Worm (Caenorhabditis elegans) whole organism, L1 larva: ENCODE results near the gene cysl-4.
A peak's percentile ranks its signal among the peaks of the same experiment; 100 is the strongest.

ENCODE experiments used
- C16A3.4 ChIP-seq: fragments of 150-350 bp; optimal IDR thresholded peaks from 2 replicates; lab custom pipeline; 2014; ENCODE audit warnings: missing biosample characterization, missing genetic modification characterization
- aha-1 ChIP-seq: fragments of 150-350 bp; optimal IDR thresholded peaks from 2 replicates; lab custom pipeline; 2014; ENCODE audit warnings: missing biosample characterization, missing genetic modification characterization
- aly-2 ChIP-seq: fragments of 150-350 bp; optimal IDR thresholded peaks from 2 replicates; lab custom pipeline; 2014; ENCODE audit warnings: missing biosample characterization, missing genetic modification characterization
- blmp-1 ChIP-seq: fragments of 150-350 bp; optimal IDR thresholded peaks from 2 replicates; lab custom pipeline; 2014; ENCODE audit warnings: missing biosample characterization, missing genetic modification characterization
- ceh-63 ChIP-seq: fragments of 200-800 bp; sonication (Bioruptor generic); optimal IDR thresholded peaks from 2 replicates; lab custom pipeline; 2018; ENCODE audit warnings: mild to moderate bottlenecking, missing genetic modification characterization, missing compliant biosample characterization
- ceh-8 ChIP-seq: fragments of 200-800 bp; sonication (Bioruptor generic); optimal IDR thresholded peaks from 2 replicates; lab custom pipeline; 2018; ENCODE audit warnings: mild to moderate bottlenecking, missing genetic modification characterization, moderate library complexity, missing compliant biosample characterization
- ceh-82 ChIP-seq, 3 experiments: fragments of 150-350 bp in 1 of 3; sonication (generic microtip) in 2 of 3; optimal IDR thresholded peaks; 2 replicates each; lab custom pipeline; 2014 to 2017; ENCODE audit warnings: missing biosample characterization in 3 of 3, missing genetic modification characterization in 3 of 3
- ceh-90 ChIP-seq: sonication (generic microtip); optimal IDR thresholded peaks from 2 replicates; lab custom pipeline; 2016; ENCODE audit warnings: missing genetic modification characterization, missing compliant biosample characterization
- dpl-1 ChIP-seq, 3 experiments: fragments of 150-350 bp in 2 of 3; sonication (generic microtip) in 1 of 3; optimal IDR thresholded peaks; 2 replicates each; lab custom pipeline; 2014 to 2017; ENCODE audit warnings: missing biosample characterization in 3 of 3, missing genetic modification characterization in 3 of 3, missing genetic modification reagents in 3 of 3
- efl-1 ChIP-seq, 4 experiments: fragments of 150-350 bp; optimal IDR thresholded peaks in 3 of 4; peaks in 1 of 4; 1 replicate in 1 of 4; 2 replicates in 3 of 4; lab custom pipeline; 2014; ENCODE audit warnings: missing biosample characterization in 2 of 4, missing genetic modification characterization in 2 of 4, missing genetic modification reagents in 2 of 4
- egl-27 ChIP-seq, 2 experiments: fragments of 150-350 bp in 1 of 2; sonication (generic microtip); optimal IDR thresholded peaks; 3 replicates each; lab custom pipeline; 2017 to 2018; ENCODE audit warnings: missing biosample characterization in 2 of 2, missing genetic modification characterization in 2 of 2, missing genetic modification reagents in 2 of 2
- elt-2 ChIP-seq: sonication (generic microtip); optimal IDR thresholded peaks from 2 replicates; lab custom pipeline; 2016; ENCODE audit warnings: missing genetic modification characterization, mild to moderate bottlenecking, inconsistent platforms, missing compliant biosample characterization, missing genetic modification reagents
- elt-3 ChIP-seq, 6 experiments: fragments of 150-350 bp in 1 of 6; sonication (generic microtip); optimal IDR thresholded peaks; 2 replicates each; lab custom pipeline; 2017 to 2018; ENCODE audit warnings: missing biosample characterization in 6 of 6, missing genetic modification characterization in 6 of 6, inconsistent platforms in 1 of 6
- ets-5 ChIP-seq: fragments of 200-800 bp; sonication (Bioruptor generic); IDR thresholded peaks from 2 replicates; pipeline ENCODE4 v1.3.6; 2022; ENCODE audit warnings: missing genetic modification characterization, missing compliant biosample characterization
- fkh-4 ChIP-seq: sonication (generic microtip); optimal IDR thresholded peaks from 2 replicates; lab custom pipeline; 2016; ENCODE audit warnings: missing compliant biosample characterization, missing genetic modification characterization, borderline replicate concordance
- fos-1 ChIP-seq: fragments of 150-350 bp; optimal IDR thresholded peaks from 2 replicates; lab custom pipeline; 2014; ENCODE audit warnings: missing biosample characterization, missing genetic modification characterization
- grh-1 ChIP-seq: fragments of 200-800 bp; sonication (Bioruptor generic); IDR thresholded peaks from 2 replicates; pipeline ENCODE4 v1.3.6; 2022; ENCODE audit warnings: missing genetic modification reagents, missing genetic modification characterization, missing compliant biosample characterization
- hlh-17 ChIP-seq: fragments of 200-800 bp; sonication (Bioruptor generic); optimal IDR thresholded peaks from 2 replicates; lab custom pipeline; 2018; ENCODE audit warnings: missing genetic modification characterization, mild to moderate bottlenecking, missing compliant biosample characterization, moderate library complexity, borderline replicate concordance
- irx-1 ChIP-seq: sonication (generic microtip); optimal IDR thresholded peaks from 2 replicates; lab custom pipeline; 2016; ENCODE audit warnings: missing genetic modification characterization, missing compliant biosample characterization
- lin-13 ChIP-seq: fragments of 150-350 bp; optimal IDR thresholded peaks from 2 replicates; lab custom pipeline; 2014; ENCODE audit warnings: missing biosample characterization, missing genetic modification reagents, missing genetic modification characterization
- lin-14 ChIP-seq: fragments of 200-800 bp; sonication (Bioruptor generic); optimal IDR thresholded peaks from 2 replicates; lab custom pipeline; 2018; ENCODE audit warnings: mild to moderate bottlenecking, missing genetic modification characterization, moderate library complexity, missing compliant biosample characterization
- lin-15B ChIP-seq: fragments of 150-350 bp; sonication (generic microtip); optimal IDR thresholded peaks from 3 replicates; lab custom pipeline; 2014; ENCODE audit warnings: missing biosample characterization, missing genetic modification characterization
- lin-39 ChIP-seq: fragments of 150-350 bp; optimal IDR thresholded peaks from 2 replicates; lab custom pipeline; 2014; ENCODE audit warnings: missing biosample characterization, missing genetic modification reagents, missing genetic modification characterization
- lsy-2 ChIP-seq, 2 experiments: fragments of 150-350 bp; optimal IDR thresholded peaks; 2 replicates each; lab custom pipeline; 2014; ENCODE audit warnings: missing biosample characterization in 2 of 2, missing genetic modification characterization in 2 of 2
- mab-9 ChIP-seq: fragments of 200-800 bp; sonication (Bioruptor generic); IDR thresholded peaks from 2 replicates; pipeline ENCODE4 v1.3.6; 2022; ENCODE audit warnings: missing genetic modification reagents, missing genetic modification characterization, missing compliant biosample characterization
- mdl-1 ChIP-seq, 2 experiments: fragments of 150-350 bp; optimal IDR thresholded peaks; 2 replicates each; lab custom pipeline; 2014 to 2017; ENCODE audit warnings: missing biosample characterization in 2 of 2, missing genetic modification characterization in 2 of 2, inconsistent platforms in 1 of 2
- mef-2 ChIP-seq: fragments of 150-350 bp; optimal IDR thresholded peaks from 2 replicates; lab custom pipeline; 2014; ENCODE audit warnings: missing biosample characterization, missing genetic modification characterization
- nhr-12 ChIP-seq: sonication (generic microtip); optimal IDR thresholded peaks from 2 replicates; lab custom pipeline; 2017; ENCODE audit warnings: missing biosample characterization, missing genetic modification characterization
- nhr-20 ChIP-seq: sonication (generic microtip); optimal IDR thresholded peaks from 2 replicates; lab custom pipeline; 2016; ENCODE audit warnings: mild to moderate bottlenecking, missing genetic modification characterization, missing compliant biosample characterization
- nhr-28 ChIP-seq: fragments of 150-350 bp; optimal IDR thresholded peaks from 2 replicates; lab custom pipeline; 2014; ENCODE audit warnings: missing biosample characterization, missing genetic modification characterization
- nhr-47 ChIP-seq: sonication (generic microtip); optimal IDR thresholded peaks from 2 replicates; lab custom pipeline; 2016; ENCODE audit warnings: mild to moderate bottlenecking, missing genetic modification characterization, moderate library complexity, missing compliant biosample characterization
- nhr-71 ChIP-seq: sonication (generic microtip); optimal IDR thresholded peaks from 2 replicates; lab custom pipeline; 2016; ENCODE audit warnings: mild to moderate bottlenecking, missing genetic modification characterization, moderate library complexity, missing compliant biosample characterization
- nhr-90 ChIP-seq: sonication (generic microtip); optimal IDR thresholded peaks from 2 replicates; lab custom pipeline; 2016; ENCODE audit warnings: mild to moderate bottlenecking, missing genetic modification characterization, missing compliant biosample characterization; ENCODE audit not compliant: poor library complexity
- pax-3 ChIP-seq: fragments of 200-800 bp; sonication (Bioruptor generic); optimal IDR thresholded peaks from 2 replicates; lab custom pipeline; 2018; ENCODE audit warnings: mild to moderate bottlenecking, missing genetic modification characterization, moderate library complexity, missing compliant biosample characterization
- snu-23 ChIP-seq: sonication (generic microtip); optimal IDR thresholded peaks from 2 replicates; lab custom pipeline; 2016; ENCODE audit warnings: missing genetic modification characterization, missing compliant biosample characterization
- sptf-1 ChIP-seq: fragments of 150-350 bp; optimal IDR thresholded peaks from 2 replicates; lab custom pipeline; 2014; ENCODE audit warnings: missing biosample characterization, missing genetic modification characterization
- unc-62 ChIP-seq: fragments of 150-350 bp; optimal IDR thresholded peaks from 2 replicates; lab custom pipeline; 2014; ENCODE audit warnings: missing biosample characterization, missing genetic modification reagents, missing genetic modification characterization
- unc-98 ChIP-seq: fragments of 200-800 bp; sonication (Bioruptor generic); IDR thresholded peaks from 2 replicates; pipeline ENCODE4 v1.3.6; 2022; ENCODE audit warnings: missing genetic modification characterization, missing compliant biosample characterization
- zag-1 ChIP-seq: fragments of 150-350 bp; optimal IDR thresholded peaks from 2 replicates; lab custom pipeline; 2014; ENCODE audit warnings: missing biosample characterization, missing genetic modification characterization
- zip-4 ChIP-seq: fragments of 200-800 bp; sonication (Bioruptor generic); optimal IDR thresholded peaks from 2 replicates; lab custom pipeline; 2018; ENCODE audit warnings: mild to moderate bottlenecking, missing genetic modification characterization, moderate library complexity, missing compliant biosample characterization
- ztf-4 ChIP-seq: fragments of 150-350 bp; optimal IDR thresholded peaks from 2 replicates; lab custom pipeline; 2014; ENCODE audit warnings: missing biosample characterization, missing genetic modification characterization

cysl-4 gene

DNA sequence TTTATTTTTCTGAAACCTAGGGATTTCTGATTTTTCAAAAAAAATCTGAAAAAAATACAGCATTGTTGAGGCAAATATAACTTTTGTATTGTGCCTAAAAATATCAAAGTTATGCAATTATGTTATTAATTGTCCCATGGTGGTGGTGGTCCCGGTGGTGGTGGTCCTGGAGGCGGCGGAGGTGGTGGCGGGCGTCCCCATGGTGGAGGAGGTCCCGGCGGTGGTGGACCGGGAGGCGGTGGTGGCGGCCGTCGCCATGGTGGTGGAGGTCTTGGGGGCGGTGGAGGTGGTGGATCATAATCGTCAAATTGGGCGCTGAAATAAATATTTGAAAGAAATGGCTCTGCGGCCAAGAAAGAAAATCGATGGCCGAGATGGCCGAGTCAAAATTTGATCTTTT is 46.0 kb downstream of the cysl-4 start:
- TF ChIP-seq mab-9: no peak
- TF ChIP-seq aly-2 (tag; lab: Kevin White, UChicago): no peak
- TF ChIP-seq ceh-82 (tag; optimal IDR thresholded peaks at IDR 0.05; lab: Kevin White, UChicago): no peak
- TF ChIP-seq ceh-8: peak; percentile 78

DNA sequence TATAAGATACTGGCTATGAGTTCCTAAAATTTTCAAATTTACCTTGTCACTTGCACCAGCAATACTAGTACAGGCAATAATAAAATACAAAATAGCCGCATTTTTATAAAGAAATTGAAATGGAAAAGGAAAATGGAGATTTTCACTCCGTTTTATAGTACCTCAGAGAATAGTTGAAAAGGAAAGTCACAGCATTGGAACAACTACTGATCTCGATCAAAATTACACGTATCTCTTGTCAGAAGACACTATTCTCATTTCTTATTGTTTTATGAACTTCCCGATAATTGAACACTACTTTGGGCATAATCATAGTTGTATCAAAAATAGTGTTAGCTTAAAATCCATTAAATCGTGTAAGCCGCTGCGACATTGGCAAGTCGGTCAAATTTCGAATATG is 46.7 kb downstream of the cysl-4 start, which contains the start of gene Y40B10A.11:
Gene Y40B10A.11 (minus strand): TSS at position 101 of the 400 bp plus-strand sequence.
- TF ChIP-seq nhr-71: no peak
- TF ChIP-seq blmp-1 (tag; lab: Kevin White, UChicago): peak; percentile 7

DNA sequence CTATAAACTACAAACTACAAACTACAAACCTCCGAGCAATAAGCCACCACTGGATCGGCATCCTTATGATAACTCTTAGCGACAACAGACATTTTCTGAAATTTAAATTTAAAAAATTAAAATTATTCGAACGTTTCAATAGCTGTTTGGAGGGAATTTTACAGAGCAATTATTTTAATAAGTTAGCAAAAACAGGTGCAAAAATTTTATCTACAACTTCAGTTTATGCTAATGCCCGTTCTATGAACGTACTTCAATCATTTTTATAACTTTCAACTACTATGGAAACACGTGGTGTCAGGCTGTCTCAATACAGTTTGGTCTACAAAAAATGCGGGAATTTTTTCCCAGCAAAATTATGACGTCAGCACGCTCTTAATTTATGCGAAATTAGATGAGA is 48.8 kb downstream of the cysl-4 start, which contains the start of gene comt-5:
Gene comt-5 (minus strand): TSS at position 101 of the 400 bp plus-strand sequence.
- TF ChIP-seq hlh-17 (GFP tag; lab: Kevin White, UChicago) (no peak), snu-23 (GFP tag; lab: Kevin White, UChicago) (no peak), ets-5 (GFP tag; lab: Robert Waterston, UW) (no peak), nhr-20 (tag; lab: Kevin White, UChicago) (no peak), aha-1 (tag; lab: Kevin White, UChicago) (no peak), mef-2 (tag; lab: Kevin White, UChicago) (no peak), unc-98 (no peak), ztf-4 (tag; lab: Kevin White, UChicago) (no peak), nhr-12 (no peak), lin-15B (no peak), sptf-1 (tag; lab: Kevin White, UChicago) (no peak), pax-3 (tag; lab: Kevin White, UChicago) (no peak), lin-39 (tag; lab: Kevin White, UChicago) (no peak), zip-4 (GFP tag; lab: Kevin White, UChicago) (no peak), nhr-47 (tag; lab: Kevin White, UChicago) (no peak), dpl-1 (GFP tag; optimal IDR thresholded peaks at IDR 0.05; lab: Kevin White, UChicago) (no peak), nhr-90 (no peak)

DNA sequence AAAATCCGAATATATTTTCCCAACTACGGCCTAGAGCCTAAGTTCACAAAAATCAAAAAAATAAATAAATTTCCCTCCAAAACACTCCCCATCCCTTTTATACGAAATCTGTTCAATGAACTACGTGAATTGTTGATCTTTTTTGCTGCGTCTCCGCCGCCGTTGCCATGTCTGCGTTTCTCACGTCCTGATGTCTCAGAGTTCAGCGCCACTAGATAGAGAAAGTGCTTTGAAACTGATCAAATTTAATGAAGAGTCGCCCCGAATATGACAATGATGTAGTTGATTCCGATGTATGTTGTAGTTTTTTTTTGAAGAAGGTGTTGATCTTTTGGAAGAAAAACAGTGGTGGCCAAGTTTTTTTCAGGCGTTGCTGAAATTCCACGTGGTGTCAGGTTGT is 49.5 kb downstream of the cysl-4 start:
- TF ChIP-seq nhr-20 (tag; lab: Kevin White, UChicago): peak; percentile 20
- TF ChIP-seq lsy-2 (tag; optimal IDR thresholded peaks at IDR 0.05; lab: Kevin White, UChicago): no peak
- no peak for TF ChIP-seq ceh-63 (GFP tag; lab: Kevin White, UChicago)
- TF ChIP-seq ets-5 (GFP tag; lab: Robert Waterston, UW): no peak
- no peak for TF ChIP-seq elt-2 (tag; lab: Kevin White, UChicago)
- TF ChIP-seq lin-13 (GFP tag; lab: Kevin White, UChicago): no peak
- no peak for TF ChIP-seq nhr-28 (tag; lab: Kevin White, UChicago)
- peak; percentile 55 for TF ChIP-seq blmp-1 (tag; lab: Kevin White, UChicago)
- TF ChIP-seq mdl-1 (tag; optimal IDR thresholded peaks at IDR 0.05; lab: Kevin White, UChicago): no peak
- peak in 1 of 2 experiments; percentile 0 for TF ChIP-seq efl-1 (optimal IDR thresholded peaks at IDR 0.05; lab: Kevin White, UChicago)
- TF ChIP-seq efl-1 (GFP tag; optimal IDR thresholded peaks at IDR 0.05 in 1 of 2; lab: Kevin White, UChicago): no peak
- TF ChIP-seq egl-27 (tag; optimal IDR thresholded peaks at IDR 0.05; lab: Kevin White, UChicago): no peak
- no peak for TF ChIP-seq C16A3.4 (tag; lab: Kevin White, UChicago)
- no peak for TF ChIP-seq nhr-90
- TF ChIP-seq, all 84 proteins: peak for 3

DNA sequence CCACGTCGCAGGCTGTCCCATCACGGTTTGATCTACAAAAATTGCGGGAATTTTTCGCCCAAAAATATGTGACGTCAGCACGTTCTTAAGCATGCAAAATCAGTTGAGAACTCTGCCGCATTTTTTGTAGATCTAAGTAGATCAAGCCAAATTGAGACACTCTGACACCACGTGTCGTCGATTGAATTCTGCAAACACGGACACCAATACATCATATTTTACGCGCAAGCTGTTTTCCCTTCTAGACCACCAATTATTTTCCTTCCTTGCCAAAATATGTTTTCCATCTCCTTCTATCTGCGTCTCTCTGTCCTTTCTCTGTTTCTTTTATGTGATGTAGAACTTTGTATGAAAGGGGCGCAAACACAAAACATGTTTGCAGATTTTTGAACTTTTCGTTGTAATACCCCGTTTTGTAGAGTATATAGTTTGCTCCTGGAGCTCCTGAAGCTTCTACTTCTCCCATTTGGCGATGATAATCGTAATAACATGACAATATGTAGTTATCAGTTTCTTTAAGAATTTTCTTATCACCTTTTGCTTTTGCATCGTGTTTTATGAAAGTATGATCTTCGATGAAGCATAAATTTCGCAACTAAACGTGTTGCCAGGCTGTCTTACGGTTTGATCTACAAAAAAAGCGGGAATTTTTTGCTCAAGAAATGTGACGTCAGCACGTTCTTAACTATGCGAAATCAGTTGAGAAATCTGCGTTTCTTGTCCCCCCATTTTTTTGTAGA is 51.2 kb downstream of the cysl-4 start:
- TF ChIP-seq grh-1 (GFP tag; lab: Robert Waterston, UW) (no peak), lin-14 (peak; percentile 87), irx-1 (tag; lab: Kevin White, UChicago) (no peak), zag-1 (no peak), elt-2 (tag; lab: Kevin White, UChicago) (peak; percentile 12), lin-39 (tag; lab: Kevin White, UChicago) (no peak), unc-62 (no peak), C16A3.4 (tag; lab: Kevin White, UChicago) (no peak), egl-27 (tag; optimal IDR thresholded peaks at IDR 0.05; lab: Kevin White, UChicago) (no peak), ceh-90 (tag; lab: Kevin White, UChicago) (no peak), fkh-4 (tag; lab: Kevin White, UChicago) (no peak), aly-2 (tag; lab: Kevin White, UChicago) (no peak), pax-3 (tag; lab: Kevin White, UChicago) (no peak), nhr-12 (no peak), fos-1 (tag; lab: Kevin White, UChicago) (no peak), aha-1 (tag; lab: Kevin White, UChicago) (no peak), nhr-47 (tag; lab: Kevin White, UChicago) (no peak), elt-3 (tag; optimal IDR thresholded peaks at IDR 0.05; lab: Kevin White, UChicago) (no peak), zip-4 (GFP tag; lab: Kevin White, UChicago) (no peak)
